Worm (Caenorhabditis elegans) whole organism, young adult: ENCODE results near the gene irld-61.

ENCODE experiments used
- F57A8.1 ChIP-seq: fragments of 200-800 bp; sonication (Bioruptor generic); optimal IDR thresholded peaks from 2 replicates; lab custom pipeline; 2018; ENCODE audit warnings: mild to moderate bottlenecking, missing genetic modification characterization, moderate library complexity, missing compliant biosample characterization
- K11D2.4 ChIP-seq: fragments of 200-800 bp; sonication (Bioruptor generic); IDR thresholded peaks from 2 replicates; pipeline ENCODE4 v1.3.6; 2022; ENCODE audit warnings: missing genetic modification reagents, missing genetic modification characterization, missing compliant biosample characterization
- Y95B8A.8 ChIP-seq: fragments of 200-800 bp; sonication (Bioruptor generic); IDR thresholded peaks from 2 replicates; pipeline ENCODE4 v1.3.6; 2022; ENCODE audit warnings: missing genetic modification reagents, missing genetic modification characterization, missing compliant biosample characterization
- akir-1 ChIP-seq: fragments of 200-800 bp; sonication (Bioruptor generic); optimal IDR thresholded peaks from 2 replicates; lab custom pipeline; 2018; ENCODE audit warnings: mild to moderate bottlenecking, missing genetic modification characterization, moderate library complexity, missing compliant biosample characterization
- aptf-3 ChIP-seq: fragments of 200-800 bp; sonication (Bioruptor generic); IDR thresholded peaks from 2 replicates; pipeline ENCODE4 v1.3.6; 2022; ENCODE audit warnings: missing genetic modification characterization, missing compliant biosample characterization
- athp-1 ChIP-seq: sonication (generic microtip); optimal IDR thresholded peaks from 2 replicates; lab custom pipeline; 2017; ENCODE audit warnings: mild to moderate bottlenecking, missing genetic modification characterization, missing compliant biosample characterization
- cebp-2 ChIP-seq: fragments of 200-800 bp; sonication (Bioruptor generic); IDR thresholded peaks from 2 replicates; pipeline ENCODE4 v1.3.6; 2022; ENCODE audit warnings: missing genetic modification characterization, missing compliant biosample characterization
- chd-7 ChIP-seq: sonication (generic microtip); optimal IDR thresholded peaks from 2 replicates; lab custom pipeline; 2016; ENCODE audit warnings: mild to moderate bottlenecking, missing genetic modification characterization, moderate library complexity, missing compliant biosample characterization
- egl-18 ChIP-seq: fragments of 200-800 bp; sonication (Bioruptor generic); IDR thresholded peaks from 2 replicates; pipeline ENCODE4 v1.3.6; 2022; ENCODE audit warnings: missing genetic modification reagents, missing genetic modification characterization, missing compliant biosample characterization
- egl-44 ChIP-seq: fragments of 200-800 bp; sonication (Bioruptor generic); IDR thresholded peaks from 2 replicates; pipeline ENCODE4 v1.3.6; 2022; ENCODE audit warnings: missing genetic modification reagents, missing genetic modification characterization, missing compliant biosample characterization
- egrh-3 ChIP-seq: fragments of 200-800 bp; sonication (Bioruptor generic); IDR thresholded peaks from 2 replicates; pipeline ENCODE4 v1.3.6; 2022; ENCODE audit warnings: missing genetic modification reagents, missing genetic modification characterization, missing compliant biosample characterization
- ekl-4 ChIP-seq: fragments of 200-800 bp; sonication (Bioruptor generic); IDR thresholded peaks from 2 replicates; pipeline ENCODE4 v1.3.6; 2022; ENCODE audit warnings: missing genetic modification reagents, missing genetic modification characterization, missing compliant biosample characterization
- ets-4 ChIP-seq: fragments of 200-800 bp; sonication (Bioruptor generic); optimal IDR thresholded peaks from 2 replicates; lab custom pipeline; 2018; ENCODE audit warnings: mild to moderate bottlenecking, missing genetic modification characterization, missing compliant biosample characterization
- lin-26 ChIP-seq: fragments of 200-800 bp; sonication (Bioruptor generic); IDR thresholded peaks from 2 replicates; pipeline ENCODE4 v1.3.6; 2022; ENCODE audit warnings: missing genetic modification reagents, missing genetic modification characterization, missing compliant biosample characterization
- lin-35 ChIP-seq, 3 experiments: fragments of 150-350 bp in 2 of 3; sonication (generic microtip) in 1 of 3; optimal IDR thresholded peaks; 2 replicates each; lab custom pipeline; 2014 to 2018; ENCODE audit warnings: missing biosample characterization in 3 of 3, missing genetic modification characterization in 3 of 3, missing genetic modification reagents in 3 of 3
- lir-1 ChIP-seq: fragments of 200-800 bp; sonication (Bioruptor generic); conservative IDR thresholded peaks from 2 replicates; pipeline ENCODE4 v1.3.6; 2022; ENCODE audit warnings: missing genetic modification reagents, missing genetic modification characterization, missing compliant biosample characterization
- lsy-27 ChIP-seq: sonication (generic microtip); optimal IDR thresholded peaks from 2 replicates; lab custom pipeline; 2017; ENCODE audit warnings: missing genetic modification characterization, mild to moderate bottlenecking, missing compliant biosample characterization, antibody characterized with exemption, missing genotype, borderline replicate concordance; ENCODE audit not compliant: insufficient read depth
- madf-3 ChIP-seq: fragments of 200-800 bp; sonication (Bioruptor generic); IDR thresholded peaks from 2 replicates; pipeline ENCODE4 v1.3.6; 2022; ENCODE audit warnings: missing genetic modification reagents, missing genetic modification characterization, missing compliant biosample characterization
- madf-8 ChIP-seq: fragments of 200-800 bp; sonication (Bioruptor generic); conservative IDR thresholded peaks from 2 replicates; pipeline ENCODE4 v1.3.6; 2022; ENCODE audit warnings: missing genetic modification reagents, missing genetic modification characterization, missing compliant biosample characterization
- mel-28 ChIP-seq: sonication (generic microtip); optimal IDR thresholded peaks from 2 replicates; lab custom pipeline; 2016; ENCODE audit warnings: borderline replicate concordance, mild to moderate bottlenecking, missing genetic modification characterization, missing compliant biosample characterization
- mes-4 ChIP-seq: sonication (generic microtip); optimal IDR thresholded peaks from 2 replicates; lab custom pipeline; 2016; ENCODE audit warnings: missing genotype, missing genetic modification characterization, missing compliant biosample characterization
- nfya-2 ChIP-seq: fragments of 200-800 bp; sonication (Bioruptor generic); IDR thresholded peaks from 2 replicates; pipeline ENCODE4 v1.3.6; 2022; ENCODE audit warnings: missing genetic modification reagents, missing genetic modification characterization, missing compliant biosample characterization
- nhr-120 ChIP-seq: fragments of 200-800 bp; sonication (Bioruptor generic); IDR thresholded peaks from 2 replicates; pipeline ENCODE4 v1.3.6; 2022; ENCODE audit warnings: missing genetic modification characterization, missing compliant biosample characterization
- sdz-38 ChIP-seq: sonication (generic microtip); optimal IDR thresholded peaks from 2 replicates; lab custom pipeline; 2016; ENCODE audit warnings: missing genotype, missing genetic modification characterization, missing compliant biosample characterization
- unc-62 ChIP-seq: fragments of 150-350 bp; optimal IDR thresholded peaks from 2 replicates; lab custom pipeline; 2014; ENCODE audit warnings: missing biosample characterization, missing genetic modification reagents, missing genetic modification characterization
- zfh-2 ChIP-seq: fragments of 200-800 bp; sonication (Bioruptor generic); conservative IDR thresholded peaks from 2 replicates; pipeline ENCODE4 v1.3.6; 2022; ENCODE audit warnings: missing genetic modification reagents, missing genetic modification characterization, missing compliant biosample characterization
- ztf-18 ChIP-seq: sonication (generic microtip); optimal IDR thresholded peaks from 2 replicates; lab custom pipeline; 2016; ENCODE audit warnings: missing genotype, mild to moderate bottlenecking, missing genetic modification characterization, missing compliant biosample characterization
- ztf-22 ChIP-seq: fragments of 200-800 bp; sonication (Bioruptor generic); optimal IDR thresholded peaks from 2 replicates; lab custom pipeline; 2018; ENCODE audit warnings: mild to moderate bottlenecking, missing genetic modification characterization, moderate library complexity, missing compliant biosample characterization
- ztf-25 ChIP-seq: fragments of 200-800 bp; sonication (Bioruptor generic); IDR thresholded peaks from 2 replicates; pipeline ENCODE4 v1.3.6; 2022; ENCODE audit warnings: missing genetic modification reagents, missing genetic modification characterization, missing compliant biosample characterization
- ztf-3 ChIP-seq: fragments of 200-800 bp; sonication (Bioruptor generic); optimal IDR thresholded peaks from 2 replicates; lab custom pipeline; 2018; ENCODE audit warnings: mild to moderate bottlenecking, missing genetic modification characterization, missing compliant biosample characterization
- ztf-6 ChIP-seq: fragments of 200-800 bp; sonication (Bioruptor generic); IDR thresholded peaks from 2 replicates; pipeline ENCODE4 v1.3.6; 2022; ENCODE audit warnings: missing genetic modification reagents, missing genetic modification characterization, missing compliant biosample characterization

The irld-61 gene

ce11 chrIII:12755048-12755447 lies 9.3 kb upstream of the irld-61 start, which contains the start of gene srw-10:
Gene srw-10, plus strand, starts transcription at chrIII:12755348.
- TF ChIP-seq lsy-27 (tag; lab: Kevin White, UChicago) (no peak), sdz-38 (tag; lab: Kevin White, UChicago) (no peak), egl-18 (GFP tag; lab: Robert Waterston, UW) (no peak), akir-1 (no peak), mes-4 (no peak), chd-7 (no peak)

ce11 chrIII:12757367-12757766 lies 7.0 kb upstream of the irld-61 start, which contains the start of gene srw-9:
Gene srw-9, plus strand, starts transcription at chrIII:12757667.
- no peak for TF ChIP-seq K11D2.4 (GFP tag; lab: Robert Waterston, UW)
- TF ChIP-seq ztf-6: no peak
- TF ChIP-seq ztf-25: no peak
- TF ChIP-seq ekl-4 (GFP tag; lab: Robert Waterston, UW): no peak
- TF ChIP-seq nfya-2: no peak
- TF ChIP-seq madf-3 (GFP tag; lab: Robert Waterston, UW): no peak
- TF ChIP-seq ztf-22 (GFP tag; lab: Kevin White, UChicago): no peak
- no peak for TF ChIP-seq unc-62

- TF ChIP-seq F57A8.1 (GFP tag; lab: Kevin White, UChicago): no peak
- no peak for TF ChIP-seq egl-44
- TF ChIP-seq madf-3 (GFP tag; lab: Robert Waterston, UW): no peak
- no peak for TF ChIP-seq madf-8
- TF ChIP-seq lir-1 (GFP tag; lab: Robert Waterston, UW): no peak
- TF ChIP-seq egrh-3 (GFP tag; lab: Robert Waterston, UW): no peak
These were observed 9.4 kb downstream of the irld-61 start for ce11 chrIII:12773753-12774152.

ce11 chrIII:12779676-12780337 lies 15.5 kb downstream of the irld-61 start, which contains the start of gene gab-1:
Gene gab-1, minus strand, starts transcription at chrIII:12779726.
- TF ChIP-seq zfh-2 (GFP tag; lab: Robert Waterston, UW): peak; percentile 79
- 0 out of 2 replicates have a peak, but pooled peaks have one; percentile 25 for TF ChIP-seq lin-26 (GFP tag; lab: Robert Waterston, UW)
- TF ChIP-seq egrh-3 (GFP tag; lab: Robert Waterston, UW): peak; percentile 41; the same call in 1 of the 2 replicates
- TF ChIP-seq athp-1 (tag; lab: Kevin White, UChicago): no peak

ce11 chrIII:12783878-12784277 lies 19.5 kb downstream of the irld-61 start:
- no peak for TF ChIP-seq ets-4 (GFP tag; lab: Kevin White, UChicago)
- no peak for TF ChIP-seq lsy-27 (tag; lab: Kevin White, UChicago)
- TF ChIP-seq mel-28 (tag; lab: Kevin White, UChicago): no peak
- TF ChIP-seq Y95B8A.8: no peak
- TF ChIP-seq nhr-120 (GFP tag; lab: Robert Waterston, UW): no peak
- no peak for TF ChIP-seq cebp-2 (GFP tag; lab: Robert Waterston, UW)
- TF ChIP-seq ztf-18: no peak
- TF ChIP-seq ztf-3 (GFP tag; lab: Kevin White, UChicago): no peak
- no peak for TF ChIP-seq F57A8.1 (GFP tag; lab: Kevin White, UChicago)

- TF ChIP-seq aptf-3 (GFP tag; lab: Robert Waterston, UW): no peak
- no peak for TF ChIP-seq lin-35 (GFP tag; optimal IDR thresholded peaks at IDR 0.05; lab: Kevin White, UChicago)
- TF ChIP-seq, all 124 proteins: peak for 0
These were observed 20.5 kb downstream of the irld-61 start, which contains the start of gene lgc-37 for ce11 chrIII:12784854-12785253. Gene lgc-37, plus strand, starts transcription at chrIII:12785154.
